Fruit fly (Drosophila melanogaster) whole organism, wandering third instar larva: ENCODE measurements around the gene CG3655.
A peak's percentile ranks its signal among the peaks of the same experiment; 100 is the strongest.

Experiments used
- CG32264 ChIP-seq: fragments of 200-800 bp; sonication (Bioruptor generic); optimal IDR thresholded peaks from 2 replicates; lab custom pipeline; 2016; ENCODE audit warnings: missing biosample characterization, missing genetic modification characterization
- CG9705 ChIP-seq: fragments of 200-800 bp; sonication (Bioruptor generic); optimal IDR thresholded peaks from 2 replicates; lab custom pipeline; 2018; ENCODE audit warnings: missing biosample characterization, mild to moderate bottlenecking, missing genetic modification characterization
- CrebA ChIP-seq: fragments of 200-800 bp; sonication (Bioruptor generic); optimal IDR thresholded peaks from 2 replicates; lab custom pipeline; 2016; ENCODE audit warnings: missing biosample characterization, mild to moderate bottlenecking, missing genetic modification characterization, borderline replicate concordance
- Dfd ChIP-seq: fragments of >200 bp; optimal IDR thresholded peaks from 2 replicates; lab custom pipeline; 2017; ENCODE audit warnings: missing biosample characterization, missing genetic modification characterization
- Dif ChIP-seq: fragments of 200-275, 200-300 bp; sonication (Bioruptor generic); optimal IDR thresholded peaks from 2 replicates; lab custom pipeline; 2018; ENCODE audit warnings: missing biosample characterization, missing genetic modification characterization; ENCODE audit not compliant: partially characterized antibody
- GATAd ChIP-seq: sonication (Bioruptor generic); optimal IDR thresholded peaks from 2 replicates; lab custom pipeline; 2016; ENCODE audit warnings: missing biosample characterization, missing genetic modification characterization
- HLH106 ChIP-seq: fragments of 200-800 bp; optimal IDR thresholded peaks from 3 replicates; lab custom pipeline; 2019; ENCODE audit warnings: missing biosample characterization, mild to moderate bottlenecking, missing genetic modification characterization, moderate library complexity
- Hnf4 ChIP-seq: fragments of 200-800 bp; sonication (Bioruptor generic); optimal IDR thresholded peaks from 2 replicates; lab custom pipeline; 2016; ENCODE audit warnings: missing biosample characterization, mild to moderate bottlenecking, missing genetic modification characterization
- Hr78 ChIP-seq: fragments of >200 bp; optimal IDR thresholded peaks from 2 replicates; lab custom pipeline; 2017; ENCODE audit warnings: missing biosample characterization, missing genetic modification characterization
- Hr83 ChIP-seq: fragments of 200-300 bp; sonication (Bioruptor generic); optimal IDR thresholded peaks from 2 replicates; lab custom pipeline; 2016; ENCODE audit warnings: missing biosample characterization, mild to moderate bottlenecking, missing genetic modification characterization, moderate library complexity; ENCODE audit not compliant: poor library complexity, severe bottlenecking
- Jra ChIP-seq: sonication (Bioruptor generic); optimal IDR thresholded peaks from 2 replicates; lab custom pipeline; 2016; ENCODE audit warnings: missing biosample characterization, missing genetic modification characterization
- Mio ChIP-seq: sonication (Bioruptor generic); optimal IDR thresholded peaks from 2 replicates; lab custom pipeline; 2016; ENCODE audit warnings: missing biosample characterization, missing genetic modification characterization
- Myc ChIP-seq: fragments of >200 bp; optimal IDR thresholded peaks from 2 replicates; lab custom pipeline; 2017
- N ChIP-seq: fragments of >200 bp; optimal IDR thresholded peaks from 2 replicates; lab custom pipeline; 2018; ENCODE audit warnings: missing biosample characterization, missing external identifiers, missing genetic modification characterization
- OdsH ChIP-seq: fragments of 200-800 bp; sonication (Bioruptor generic); optimal IDR thresholded peaks from 2 replicates; lab custom pipeline; 2016; ENCODE audit warnings: missing biosample characterization, mild to moderate bottlenecking, missing genetic modification characterization
- Rel ChIP-seq, 2 experiments: fragments of 200-800 bp; sonication (Bioruptor generic) in 1 of 2; optimal IDR thresholded peaks; 2 replicates in 1 of 2; 3 replicates in 1 of 2; lab custom pipeline; 2016 to 2019; ENCODE audit warnings: mild to moderate bottlenecking in 2 of 2, missing biosample characterization in 2 of 2, missing genetic modification characterization in 2 of 2, moderate library complexity in 1 of 2
- Vsx2 ChIP-seq: fragments of 200-300, 225-300 bp; sonication (Bioruptor generic); optimal IDR thresholded peaks from 2 replicates; lab custom pipeline; 2018; ENCODE audit warnings: missing biosample characterization, missing genetic modification characterization; ENCODE audit not compliant: partially characterized antibody
- br ChIP-seq: fragments of 200-800 bp; sonication (Bioruptor generic); optimal IDR thresholded peaks from 2 replicates; lab custom pipeline; 2016; ENCODE audit warnings: missing biosample characterization, missing genetic modification characterization
- brk ChIP-seq: fragments of 200-800 bp; sonication (Bioruptor generic); optimal IDR thresholded peaks from 2 replicates; lab custom pipeline; 2016; ENCODE audit warnings: missing biosample characterization, mild to moderate bottlenecking, missing genetic modification characterization
- dl ChIP-seq, 2 experiments: fragments of 175-275, 200-275 bp in 1 of 2; fragments of 200-275 bp in 1 of 2; sonication (Bioruptor generic); optimal IDR thresholded peaks; lab custom pipeline; 2018; ENCODE audit warnings: mild to moderate bottlenecking in 2 of 2, missing biosample characterization in 2 of 2, missing genetic modification characterization in 2 of 2, moderate library complexity in 2 of 2; ENCODE audit not compliant: partially characterized antibody in 2 of 2, insufficient read depth in 1 of 2
- dmrt93B ChIP-seq: fragments of 200-800 bp; sonication (Bioruptor generic); optimal IDR thresholded peaks from 2 replicates; lab custom pipeline; 2018; ENCODE audit warnings: missing biosample characterization, mild to moderate bottlenecking, missing genetic modification characterization
- ey ChIP-seq: fragments of 200-800 bp; sonication (Bioruptor generic); optimal IDR thresholded peaks from 2 replicates; lab custom pipeline; 2016; ENCODE audit warnings: missing biosample characterization, missing genetic modification characterization
- foxo ChIP-seq, 2 experiments: fragments of 200-800 bp; sonication (Bioruptor generic); optimal IDR thresholded peaks; 2 replicates in 1 of 2; 3 replicates in 1 of 2; lab custom pipeline; 2016 to 2017; ENCODE audit warnings: missing biosample characterization in 2 of 2, missing genetic modification characterization in 2 of 2
- fru ChIP-seq: fragments of 200-800 bp; sonication (Bioruptor generic); optimal IDR thresholded peaks from 3 replicates; lab custom pipeline; 2016; ENCODE audit warnings: missing biosample characterization, mild to moderate bottlenecking, missing genetic modification characterization
- h ChIP-seq: fragments of 200-800 bp; sonication (Bioruptor generic); optimal IDR thresholded peaks from 3 replicates; lab custom pipeline; 2016; ENCODE audit warnings: missing biosample characterization, mild to moderate bottlenecking, missing genetic modification characterization
- jim ChIP-seq: fragments of 175-275, 200-325 bp; sonication (Bioruptor generic); optimal IDR thresholded peaks from 2 replicates; lab custom pipeline; 2016; ENCODE audit warnings: missing biosample characterization, mild to moderate bottlenecking, missing genetic modification characterization
- lola ChIP-seq: fragments of >200 bp; optimal IDR thresholded peaks from 2 replicates; lab custom pipeline; 2017; ENCODE audit warnings: missing biosample characterization, missing genetic modification characterization
- pan ChIP-seq: fragments of >200 bp; optimal IDR thresholded peaks from 2 replicates; lab custom pipeline; 2017
- psq ChIP-seq: fragments of 200-800 bp; sonication (Bioruptor generic); optimal IDR thresholded peaks from 3 replicates; lab custom pipeline; 2017; ENCODE audit warnings: missing biosample characterization, mild to moderate bottlenecking, missing genetic modification characterization, moderate library complexity
- rgr ChIP-seq: fragments of 200-800 bp; sonication (Bioruptor generic); optimal IDR thresholded peaks from 3 replicates; lab custom pipeline; 2016; ENCODE audit warnings: missing biosample characterization, mild to moderate bottlenecking, missing genetic modification characterization
- sage ChIP-seq: fragments of 200-800 bp; sonication (Bioruptor generic); optimal IDR thresholded peaks from 2 replicates; lab custom pipeline; 2016; ENCODE audit warnings: missing biosample characterization, mild to moderate bottlenecking, missing genetic modification characterization
- sv ChIP-seq: fragments of 200-800 bp; sonication (Bioruptor generic); optimal IDR thresholded peaks from 3 replicates; lab custom pipeline; 2016; ENCODE audit warnings: missing biosample characterization, missing genetic modification characterization
- tai ChIP-seq: sonication (Bioruptor generic); optimal IDR thresholded peaks from 2 replicates; lab custom pipeline; 2016; ENCODE audit warnings: missing biosample characterization, missing genetic modification characterization
- usp ChIP-seq: fragments of >200 bp; optimal IDR thresholded peaks from 2 replicates; lab custom pipeline; 2017; ENCODE audit warnings: missing biosample characterization, missing genetic modification characterization
- woc ChIP-seq: sonication (Bioruptor generic); optimal IDR thresholded peaks from 2 replicates; lab custom pipeline; 2016; ENCODE audit warnings: missing biosample characterization, mild to moderate bottlenecking, missing genetic modification characterization

Gene CG3655

dm6 chrX:1041407-1042038, 93.2 kb downstream of the CG3655 start:
- peak; percentile 23 for TF ChIP-seq rgr (GFP tag; lab: Kevin White, UChicago)
- no peak for TF ChIP-seq sv (GFP tag; lab: Kevin White, UChicago)
- TF ChIP-seq fru (GFP tag; lab: Kevin White, UChicago): peak; percentile 35
- peak; percentile 33 for TF ChIP-seq Myc (lab: Kevin White, UChicago)
- TF ChIP-seq tai (GFP tag; lab: Kevin White, UChicago): no peak
- TF ChIP-seq pan (lab: Kevin White, UChicago): no peak
- peak; percentile 31 for TF ChIP-seq ey
- no peak for TF ChIP-seq Hr78
- no peak for TF ChIP-seq psq (GFP tag; lab: Kevin White, UChicago)
- TF ChIP-seq Jra (GFP tag; lab: Kevin White, UChicago): peak; percentile 17
- TF ChIP-seq h (GFP tag; lab: Kevin White, UChicago): peak; percentile 40
- no peak for TF ChIP-seq sage (GFP tag; lab: Kevin White, UChicago)
- TF ChIP-seq foxo (GFP tag; optimal IDR thresholded peaks at IDR 0.05; lab: Kevin White, UChicago): peak in 1 of 2 experiments; percentile 52
- TF ChIP-seq OdsH (GFP tag; lab: Kevin White, UChicago): peak; percentile 40
- TF ChIP-seq woc (GFP tag; lab: Kevin White, UChicago): no peak

- TF ChIP-seq OdsH (GFP tag; lab: Kevin White, UChicago): peak; percentile 7
- TF ChIP-seq usp (GFP tag; lab: Kevin White, UChicago): no peak
- no peak for TF ChIP-seq sv (GFP tag; lab: Kevin White, UChicago)
- TF ChIP-seq dl (GFP tag; optimal IDR thresholded peaks at IDR 0.05; lab: Kevin White, UChicago; ENCODE audit: insufficient read depth in 1 of 2, partially characterized antibody in 2 of 2): no peak
- TF ChIP-seq Vsx2: no peak
- no peak for TF ChIP-seq tai (GFP tag; lab: Kevin White, UChicago)
- no peak for TF ChIP-seq N (GFP tag; lab: Kevin White, UChicago)
- TF ChIP-seq foxo (GFP tag; optimal IDR thresholded peaks at IDR 0.05; lab: Kevin White, UChicago): peak in 1 of 2 experiments; percentile 53
- TF ChIP-seq fru (GFP tag; lab: Kevin White, UChicago): no peak
- TF ChIP-seq CrebA (GFP tag; lab: Kevin White, UChicago): no peak
- no peak for TF ChIP-seq lola (GFP tag; lab: Kevin White, UChicago)
- TF ChIP-seq Hr83: peak; percentile 91
- no peak for TF ChIP-seq woc (GFP tag; lab: Kevin White, UChicago)
- TF ChIP-seq CG9705: no peak
- TF ChIP-seq Dfd (GFP tag; lab: Kevin White, UChicago): no peak
- TF ChIP-seq Myc (lab: Kevin White, UChicago): peak; percentile 8
- TF ChIP-seq GATAd: peak; percentile 21
- TF ChIP-seq Jra (GFP tag; lab: Kevin White, UChicago): no peak
- TF ChIP-seq dmrt93B (GFP tag; lab: Kevin White, UChicago): no peak
- no peak for TF ChIP-seq Hnf4 (GFP tag; lab: Kevin White, UChicago)
- no peak for TF ChIP-seq psq (GFP tag; lab: Kevin White, UChicago)
- TF ChIP-seq CG32264 (GFP tag; lab: Kevin White, UChicago): no peak
- TF ChIP-seq Hr78: no peak
- TF ChIP-seq Mio (GFP tag; lab: Kevin White, UChicago): no peak
- peak; percentile 47 for TF ChIP-seq rgr (GFP tag; lab: Kevin White, UChicago)
- no peak for TF ChIP-seq sage (GFP tag; lab: Kevin White, UChicago)
- peak; percentile 10 for TF ChIP-seq br
- TF ChIP-seq Rel (GFP tag; optimal IDR thresholded peaks at IDR 0.05; lab: Kevin White, UChicago): no peak
- no peak for TF ChIP-seq Rel (tag; optimal IDR thresholded peaks at IDR 0.05; lab: Kevin White, UChicago)
- no peak for TF ChIP-seq jim (GFP tag; lab: Kevin White, UChicago)
- TF ChIP-seq HLH106 (tag; lab: Kevin White, UChicago): peak; percentile 10
- TF ChIP-seq Dif (GFP tag; lab: Kevin White, UChicago): no peak
- no peak for TF ChIP-seq brk (GFP tag; lab: Kevin White, UChicago)
- TF ChIP-seq h (GFP tag; lab: Kevin White, UChicago): peak; percentile 33
Observed at dm6 chrX:1033066-1033465, 101.6 kb downstream of the CG3655 start.

- TF ChIP-seq Jra (GFP tag; lab: Kevin White, UChicago): no peak
- TF ChIP-seq brk (GFP tag; lab: Kevin White, UChicago): no peak
- TF ChIP-seq, all 38 proteins: peak for 0
Observed at dm6 chrX:1031196-1031595, 103.5 kb downstream of the CG3655 start, which contains the start of gene CG14630. TSS of gene CG14630 (plus strand) at chrX:1031496.
